Worm (Caenorhabditis elegans) whole organism, young adult: ENCODE results near the gene aps-2.

Source experiments
- B0261.1 ChIP-seq: sonication (generic microtip); optimal IDR thresholded peaks from 2 replicates; lab custom pipeline; 2016; ENCODE audit warnings: mild to moderate bottlenecking, missing genetic modification characterization, moderate library complexity, missing compliant biosample characterization
- B0336.3 ChIP-seq: fragments of 200-800 bp; sonication (Bioruptor generic); IDR thresholded peaks from 2 replicates; pipeline ENCODE4 v1.3.6; 2022; ENCODE audit warnings: missing genetic modification characterization, missing compliant biosample characterization
- F33H1.4 ChIP-seq: fragments of 200-800 bp; sonication (Bioruptor generic); IDR thresholded peaks from 2 replicates; pipeline ENCODE4 v1.3.6; 2022; ENCODE audit warnings: missing genetic modification reagents, missing genetic modification characterization, missing compliant biosample characterization
- F52B5.7 ChIP-seq: sonication (generic microtip); optimal IDR thresholded peaks from 2 replicates; lab custom pipeline; 2016; ENCODE audit warnings: mild to moderate bottlenecking, missing genetic modification characterization, missing compliant biosample characterization
- F55B11.4 ChIP-seq: sonication (generic microtip); optimal IDR thresholded peaks from 2 replicates; lab custom pipeline; 2016; ENCODE audit warnings: missing compliant biosample characterization, missing genetic modification characterization, borderline replicate concordance; ENCODE audit not compliant: insufficient read depth
- K11D2.4 ChIP-seq: fragments of 200-800 bp; sonication (Bioruptor generic); IDR thresholded peaks from 2 replicates; pipeline ENCODE4 v1.3.6; 2022; ENCODE audit warnings: missing genetic modification reagents, missing genetic modification characterization, missing compliant biosample characterization
- K12H6.12 ChIP-seq: fragments of 200-800 bp; sonication (Bioruptor generic); optimal IDR thresholded peaks from 2 replicates; lab custom pipeline; 2018; ENCODE audit warnings: mild to moderate bottlenecking, missing genetic modification characterization, missing compliant biosample characterization
- T26A5.8 ChIP-seq: sonication (generic microtip); optimal IDR thresholded peaks from 2 replicates; lab custom pipeline; 2016; ENCODE audit warnings: missing genetic modification characterization, missing compliant biosample characterization
- Y56A3A.18 ChIP-seq: fragments of 200-800 bp; sonication (Bioruptor generic); IDR thresholded peaks from 2 replicates; pipeline ENCODE4 v1.3.6; 2022; ENCODE audit warnings: missing genetic modification reagents, missing genetic modification characterization, missing compliant biosample characterization
- Y95B8A.8 ChIP-seq: fragments of 200-800 bp; sonication (Bioruptor generic); IDR thresholded peaks from 2 replicates; pipeline ENCODE4 v1.3.6; 2022; ENCODE audit warnings: missing genetic modification reagents, missing genetic modification characterization, missing compliant biosample characterization
- akir-1 ChIP-seq: fragments of 200-800 bp; sonication (Bioruptor generic); optimal IDR thresholded peaks from 2 replicates; lab custom pipeline; 2018; ENCODE audit warnings: mild to moderate bottlenecking, missing genetic modification characterization, moderate library complexity, missing compliant biosample characterization
- ama-1 ChIP-seq, 3 experiments: fragments of 150-350 bp in 1 of 3; sonication (generic microtip) in 2 of 3; optimal IDR thresholded peaks; 2 replicates each; lab custom pipeline; 2014 to 2018; ENCODE audit warnings: missing biosample characterization in 2 of 3, missing genetic modification characterization in 2 of 3, missing genetic modification reagents in 2 of 3
- aptf-3 ChIP-seq: fragments of 200-800 bp; sonication (Bioruptor generic); IDR thresholded peaks from 2 replicates; pipeline ENCODE4 v1.3.6; 2022; ENCODE audit warnings: missing genetic modification characterization, missing compliant biosample characterization
- athp-1 ChIP-seq: sonication (generic microtip); optimal IDR thresholded peaks from 2 replicates; lab custom pipeline; 2017; ENCODE audit warnings: mild to moderate bottlenecking, missing genetic modification characterization, missing compliant biosample characterization
- attf-5 ChIP-seq: fragments of 200-800 bp; sonication (Bioruptor generic); optimal IDR thresholded peaks from 2 replicates; lab custom pipeline; 2018; ENCODE audit warnings: mild to moderate bottlenecking, missing genetic modification characterization, missing compliant biosample characterization
- cebp-1 ChIP-seq, 2 experiments: fragments of 200-800 bp in 1 of 2; sonication (Bioruptor generic) in 1 of 2; sonication (generic microtip) in 1 of 2; IDR thresholded peaks in 1 of 2; optimal IDR thresholded peaks in 1 of 2; 2 replicates each; pipeline versions ENCODE4 v1.3.6 to Lab custom; 2017 to 2022; ENCODE audit warnings: missing compliant biosample characterization in 2 of 2, missing genetic modification characterization in 2 of 2, mild to moderate bottlenecking in 1 of 2, missing genetic modification reagents in 1 of 2, moderate library complexity in 1 of 2
- ceh-58 ChIP-seq: fragments of 200-800 bp; sonication (Bioruptor generic); IDR thresholded peaks from 2 replicates; pipeline ENCODE4 v1.3.6; 2022; ENCODE audit warnings: missing genetic modification characterization, missing compliant biosample characterization
- chd-7 ChIP-seq: sonication (generic microtip); optimal IDR thresholded peaks from 2 replicates; lab custom pipeline; 2016; ENCODE audit warnings: mild to moderate bottlenecking, missing genetic modification characterization, moderate library complexity, missing compliant biosample characterization
- die-1 ChIP-seq: sonication (generic microtip); optimal IDR thresholded peaks from 2 replicates; lab custom pipeline; 2016; ENCODE audit warnings: missing genotype, mild to moderate bottlenecking, missing genetic modification characterization, missing compliant biosample characterization
- efl-1 ChIP-seq: fragments of 150-350 bp; optimal IDR thresholded peaks from 2 replicates; lab custom pipeline; 2014; ENCODE audit warnings: missing biosample characterization, missing genetic modification reagents, missing genetic modification characterization
- egl-18 ChIP-seq: fragments of 200-800 bp; sonication (Bioruptor generic); IDR thresholded peaks from 2 replicates; pipeline ENCODE4 v1.3.6; 2022; ENCODE audit warnings: missing genetic modification reagents, missing genetic modification characterization, missing compliant biosample characterization
- egl-44 ChIP-seq: fragments of 200-800 bp; sonication (Bioruptor generic); IDR thresholded peaks from 2 replicates; pipeline ENCODE4 v1.3.6; 2022; ENCODE audit warnings: missing genetic modification reagents, missing genetic modification characterization, missing compliant biosample characterization
- gei-17 ChIP-seq: fragments of 200-800 bp; sonication (Bioruptor generic); optimal IDR thresholded peaks from 2 replicates; lab custom pipeline; 2018; ENCODE audit warnings: mild to moderate bottlenecking, missing genetic modification characterization, missing compliant biosample characterization
- hlh-12 ChIP-seq: sonication (generic microtip); optimal IDR thresholded peaks from 2 replicates; lab custom pipeline; 2016; ENCODE audit warnings: missing genetic modification characterization, missing compliant biosample characterization
- hmg-1.2 ChIP-seq: fragments of 200-800 bp; sonication (Bioruptor generic); IDR thresholded peaks from 2 replicates; pipeline ENCODE4 v1.3.6; 2022; ENCODE audit warnings: missing genetic modification reagents, missing genetic modification characterization, missing compliant biosample characterization
- hmg-20 ChIP-seq: fragments of 200-800 bp; sonication (Bioruptor generic); IDR thresholded peaks from 2 replicates; pipeline ENCODE4 v1.3.6; 2022; ENCODE audit warnings: missing genetic modification reagents, missing genetic modification characterization, missing compliant biosample characterization
- hsf-1 ChIP-seq: fragments of 200-800 bp; sonication (Bioruptor generic); IDR thresholded peaks from 2 replicates; pipeline ENCODE4 v1.3.6; 2022; ENCODE audit warnings: missing genetic modification reagents, missing genetic modification characterization, missing compliant biosample characterization
- lag-1 ChIP-seq: fragments of 200-800 bp; sonication (Bioruptor generic); IDR thresholded peaks from 2 replicates; pipeline ENCODE4 v1.3.6; 2022; ENCODE audit warnings: missing genetic modification reagents, missing genetic modification characterization, missing compliant biosample characterization
- lin-26 ChIP-seq: fragments of 200-800 bp; sonication (Bioruptor generic); IDR thresholded peaks from 2 replicates; pipeline ENCODE4 v1.3.6; 2022; ENCODE audit warnings: missing genetic modification reagents, missing genetic modification characterization, missing compliant biosample characterization
- lin-35 ChIP-seq, 3 experiments: fragments of 150-350 bp in 2 of 3; sonication (generic microtip) in 1 of 3; optimal IDR thresholded peaks; 2 replicates each; lab custom pipeline; 2014 to 2018; ENCODE audit warnings: missing biosample characterization in 3 of 3, missing genetic modification characterization in 3 of 3, missing genetic modification reagents in 3 of 3
- lin-40 ChIP-seq: sonication (generic microtip); optimal IDR thresholded peaks from 2 replicates; lab custom pipeline; 2016; ENCODE audit warnings: missing genetic modification characterization, mild to moderate bottlenecking, missing compliant biosample characterization, missing genotype, missing genetic modification reagents
- lsy-27 ChIP-seq: sonication (generic microtip); optimal IDR thresholded peaks from 2 replicates; lab custom pipeline; 2017; ENCODE audit warnings: missing genetic modification characterization, mild to moderate bottlenecking, missing compliant biosample characterization, antibody characterized with exemption, missing genotype, borderline replicate concordance; ENCODE audit not compliant: insufficient read depth
- madf-3 ChIP-seq: fragments of 200-800 bp; sonication (Bioruptor generic); IDR thresholded peaks from 2 replicates; pipeline ENCODE4 v1.3.6; 2022; ENCODE audit warnings: missing genetic modification reagents, missing genetic modification characterization, missing compliant biosample characterization
- mel-28 ChIP-seq: sonication (generic microtip); optimal IDR thresholded peaks from 2 replicates; lab custom pipeline; 2016; ENCODE audit warnings: borderline replicate concordance, mild to moderate bottlenecking, missing genetic modification characterization, missing compliant biosample characterization
- mes-4 ChIP-seq: sonication (generic microtip); optimal IDR thresholded peaks from 2 replicates; lab custom pipeline; 2016; ENCODE audit warnings: missing genotype, missing genetic modification characterization, missing compliant biosample characterization
- mxl-1 ChIP-seq: sonication (generic microtip); optimal IDR thresholded peaks from 2 replicates; lab custom pipeline; 2016; ENCODE audit warnings: missing genetic modification characterization, missing compliant biosample characterization
- nfya-1 ChIP-seq: sonication (generic microtip); optimal IDR thresholded peaks from 2 replicates; lab custom pipeline; 2017; ENCODE audit warnings: antibody characterized with exemption, missing compliant biosample characterization, missing genetic modification characterization, borderline replicate concordance; ENCODE audit not compliant: insufficient read depth
- nhr-90 ChIP-seq: sonication (generic microtip); optimal IDR thresholded peaks from 2 replicates; lab custom pipeline; 2016; ENCODE audit warnings: missing genotype, mild to moderate bottlenecking, missing genetic modification characterization, missing compliant biosample characterization
- pbrm-1 ChIP-seq: fragments of 200-800 bp; sonication (Bioruptor generic); IDR thresholded peaks from 2 replicates; pipeline ENCODE4 v1.3.6; 2022; ENCODE audit warnings: missing genetic modification reagents, missing genetic modification characterization, missing compliant biosample characterization
- rcor-1 ChIP-seq: fragments of 200-800 bp; sonication (Bioruptor generic); IDR thresholded peaks from 2 replicates; pipeline ENCODE4 v1.3.6; 2022; ENCODE audit warnings: missing genetic modification reagents, missing genetic modification characterization, missing compliant biosample characterization
- rpc-1 ChIP-seq, 2 experiments: fragments of 150-350 bp in 1 of 2; sonication (generic microtip) in 1 of 2; optimal IDR thresholded peaks; 2 replicates each; lab custom pipeline; 2014 to 2018; ENCODE audit warnings: missing biosample characterization in 1 of 2, missing genetic modification characterization in 1 of 2, missing genetic modification reagents in 1 of 2, missing genotype in 1 of 2
- sdz-38 ChIP-seq: sonication (generic microtip); optimal IDR thresholded peaks from 2 replicates; lab custom pipeline; 2016; ENCODE audit warnings: missing genotype, missing genetic modification characterization, missing compliant biosample characterization
- sea-2 ChIP-seq: fragments of 200-800 bp; sonication (Bioruptor generic); IDR thresholded peaks from 2 replicates; pipeline ENCODE4 v1.3.6; 2022; ENCODE audit warnings: missing genetic modification characterization, missing compliant biosample characterization
- snpc-1.3 ChIP-seq: sonication (generic microtip); optimal IDR thresholded peaks from 2 replicates; lab custom pipeline; 2017; ENCODE audit warnings: missing genetic modification characterization, mild to moderate bottlenecking, missing compliant biosample characterization, antibody characterized with exemption, moderate library complexity, missing genotype, missing genetic modification reagents; ENCODE audit not compliant: insufficient read depth
- sptf-2 ChIP-seq: fragments of 200-800 bp; sonication (Bioruptor generic); optimal IDR thresholded peaks from 2 replicates; lab custom pipeline; 2018; ENCODE audit warnings: mild to moderate bottlenecking, missing genetic modification characterization, missing compliant biosample characterization
- zim-3 ChIP-seq: sonication (generic microtip); optimal IDR thresholded peaks from 2 replicates; lab custom pipeline; 2017; ENCODE audit warnings: mild to moderate bottlenecking, missing genetic modification characterization, moderate library complexity, missing compliant biosample characterization
- ztf-25 ChIP-seq: fragments of 200-800 bp; sonication (Bioruptor generic); IDR thresholded peaks from 2 replicates; pipeline ENCODE4 v1.3.6; 2022; ENCODE audit warnings: missing genetic modification reagents, missing genetic modification characterization, missing compliant biosample characterization

Gene aps-2

ce11 chrX:4444073-4444472 is 14.0 kb upstream of the aps-2 start (continued):
- TF ChIP-seq gei-17 (GFP tag; lab: Kevin White, UChicago) (peak; percentile 26), hlh-12 (tag; lab: Kevin White, UChicago) (peak; percentile 78), F33H1.4 (GFP tag; lab: Robert Waterston, UW) (no peak), pbrm-1 (peak; percentile 89), rpc-1 (optimal IDR thresholded peaks at IDR 0.05; lab: Kevin White, UChicago) (peak; percentile 90), rpc-1 (tag; optimal IDR thresholded peaks at IDR 0.05; lab: Kevin White, UChicago) (peak; percentile 84), Y56A3A.18 (GFP tag; lab: Robert Waterston, UW) (peak; percentile 89), T26A5.8 (tag; lab: Kevin White, UChicago) (peak; percentile 53), sea-2 (GFP tag; lab: Robert Waterston, UW) (no peak), egl-44 (peak; percentile 81), egl-18 (no peak), zim-3 (tag; lab: Kevin White, UChicago) (peak; percentile 62), die-1 (peak; percentile 93), chd-7 (peak; percentile 35), cebp-1 (GFP tag; IDR thresholded peaks at IDR 0.05; lab: Robert Waterston, UW) (no peak), cebp-1 (tag; optimal IDR thresholded peaks at IDR 0.05; lab: Kevin White, UChicago) (peak; percentile 62), B0336.3 (GFP tag; lab: Robert Waterston, UW) (no peak), F52B5.7 (tag; lab: Kevin White, UChicago) (peak; percentile 61), F55B11.4 (tag; lab: Kevin White, UChicago) (no peak), efl-1 (GFP tag; lab: Kevin White, UChicago) (no peak), mes-4 (peak; percentile 41), snpc-1.3 (tag; lab: Kevin White, UChicago) (peak; percentile 84), nfya-1 (tag; lab: Kevin White, UChicago) (no peak), mel-28 (no peak), rcor-1 (GFP tag; lab: Robert Waterston, UW) (peak; percentile 79), akir-1 (GFP tag; lab: Kevin White, UChicago) (no peak), Y95B8A.8 (GFP tag; lab: Robert Waterston, UW) (peak; percentile 52; the same call in 1 of the 2 replicates), B0261.1 (peak; percentile 92), lag-1 (no peak), lin-40 (tag; lab: Kevin White, UChicago) (peak; percentile 44)

- TF ChIP-seq sptf-2 (no peak), zim-3 (tag; lab: Kevin White, UChicago) (no peak), ceh-58 (GFP tag; lab: Robert Waterston, UW) (no peak), K12H6.12 (tag; lab: Kevin White, UChicago) (no peak), hmg-1.2 (GFP tag; lab: Robert Waterston, UW) (peak; percentile 77), mxl-1 (tag; lab: Kevin White, UChicago) (no peak), F33H1.4 (GFP tag; lab: Robert Waterston, UW) (no peak), sea-2 (GFP tag; lab: Robert Waterston, UW) (0 out of 2 replicates have a peak, but pooled peaks have one; percentile 12), sdz-38 (tag; lab: Kevin White, UChicago) (no peak), nhr-90 (peak; percentile 79), lin-40 (tag; lab: Kevin White, UChicago) (no peak), hsf-1 (GFP tag; lab: Robert Waterston, UW) (no peak), Y56A3A.18 (GFP tag; lab: Robert Waterston, UW) (peak; percentile 66; the same call in 1 of the 2 replicates), lin-26 (GFP tag; lab: Robert Waterston, UW) (peak; percentile 95), aptf-3 (GFP tag; lab: Robert Waterston, UW) (no peak), lsy-27 (tag; lab: Kevin White, UChicago) (no peak), attf-5 (GFP tag; lab: Kevin White, UChicago) (peak; percentile 36), ama-1 (optimal IDR thresholded peaks at IDR 0.05; lab: Kevin White, UChicago) (no peak), ama-1 (GFP tag; optimal IDR thresholded peaks at IDR 0.05; lab: Kevin White, UChicago) (peak; percentile 30 to 57), madf-3 (no peak), hmg-20 (GFP tag; lab: Robert Waterston, UW) (peak; percentile 61; the same call in 1 of the 2 replicates), K11D2.4 (GFP tag; lab: Robert Waterston, UW) (no peak), ztf-25 (GFP tag; lab: Robert Waterston, UW) (0 out of 2 replicates have a peak, but pooled peaks have one; percentile 61), lin-35 (GFP tag; optimal IDR thresholded peaks at IDR 0.05; lab: Kevin White, UChicago) (peak in 1 of 3 experiments; percentile 20), athp-1 (peak; percentile 46), rcor-1 (GFP tag; lab: Robert Waterston, UW) (peak; percentile 55)
Measured at ce11 chrX:4444843-4445242, 13.2 kb upstream of the aps-2 start.
